Fruit fly (Drosophila melanogaster) whole organism, adult: ENCODE data around the gene CG18545.

Experiments used
- CG7101 ChIP-seq: fragments of 200-800 bp; sonication (Bioruptor generic); optimal IDR thresholded peaks from 2 replicates; lab custom pipeline; 2018; ENCODE audit warnings: missing biosample characterization, mild to moderate bottlenecking, missing genetic modification characterization, moderate library complexity
- Clk ChIP-seq: fragments of 200-800 bp; sonication (Bioruptor generic); optimal IDR thresholded peaks from 2 replicates; lab custom pipeline; 2017; ENCODE audit warnings: missing biosample characterization, missing genetic modification characterization
- bab1 ChIP-seq: fragments of 200-800 bp; sonication (Bioruptor generic); optimal IDR thresholded peaks from 3 replicates; lab custom pipeline; 2019; ENCODE audit warnings: missing biosample characterization, mild to moderate bottlenecking, missing genetic modification characterization, moderate library complexity
- pad ChIP-seq: fragments of 200-800 bp; sonication (Bioruptor generic); optimal IDR thresholded peaks from 3 replicates; lab custom pipeline; 2017; ENCODE audit warnings: missing biosample characterization, missing genetic modification characterization, mild to moderate bottlenecking, moderate library complexity, missing genetic modification reagents
- toe ChIP-seq: fragments of 200-800 bp; sonication (Bioruptor generic); optimal IDR thresholded peaks from 2 replicates; lab custom pipeline; 2016; ENCODE audit warnings: missing biosample characterization, missing genetic modification characterization

dm6 chr3R:10389877-10390468 lies 49.2 kb downstream of the CG18545 start:
- no peak for TF ChIP-seq CG7101 (tag; lab: Kevin White, UChicago)
- no peak for TF ChIP-seq pad (GFP tag; lab: Kevin White, UChicago)
- no peak for TF ChIP-seq bab1 (GFP tag; lab: Kevin White, UChicago)
- no peak for TF ChIP-seq toe (GFP tag; lab: Kevin White, UChicago)
- no peak for TF ChIP-seq Clk (GFP tag; lab: Kevin White, UChicago)
